Worm (Caenorhabditis elegans): ENCODE measurements around the gene H12C20.7.

- no peak for TF ChIP-seq nhr-28 (tag; optimal IDR thresholded peaks at IDR 0.05)
- TF ChIP-seq pha-4 (tag; optimal IDR thresholded peaks at IDR 0.05), result no peak
- TF ChIP-seq ces-1 (GFP tag; optimal IDR thresholded peaks at IDR 0.05), result no peak
- TF ChIP-seq mep-1 (tag; optimal IDR thresholded peaks at IDR 0.05), result no peak
- no peak for TF ChIP-seq unc-62 (GFP tag; optimal IDR thresholded peaks at IDR 0.05)
Measured at ce11 chrV:11620081-11620480, 47.3 kb upstream of the H12C20.7 start.

All from whole organism, mixed stage, embryonic.